Worm (Caenorhabditis elegans): Measurements from ENCODE around the gene Y54G11A.1.

DNA sequence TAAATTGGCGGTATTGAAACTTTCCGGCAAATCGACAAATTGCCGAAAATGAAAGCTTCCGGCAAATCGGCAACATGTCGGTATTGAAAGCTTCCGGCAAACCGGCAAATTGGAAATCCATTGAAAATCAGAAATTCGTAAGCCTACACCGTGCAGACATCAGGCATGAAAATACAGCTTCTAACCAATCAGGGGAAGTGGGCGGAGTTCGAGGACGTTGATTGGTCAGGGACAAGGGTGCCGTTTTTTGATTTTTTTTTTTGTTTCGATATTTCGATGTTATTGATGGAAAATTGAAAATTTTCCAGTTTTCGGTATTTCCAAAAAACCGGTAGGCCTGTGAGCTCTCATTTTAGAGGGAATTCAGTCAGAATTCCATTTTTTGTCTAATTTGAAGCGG, 847 bp upstream of the Y54G11A.1 start:
- TF ChIP-seq elt-4 (tag; optimal IDR thresholded peaks at IDR 0.05) (no peak), pqm-1 (tag; optimal IDR thresholded peaks at IDR 0.05) (no peak), dve-1 (tag; optimal IDR thresholded peaks at IDR 0.05) (no peak), hlh-30 (tag; optimal IDR thresholded peaks at IDR 0.05; ENCODE audit: insufficient read depth) (no peak), tbx-2 (tag; optimal IDR thresholded peaks at IDR 0.05) (no peak), sox-4 (tag; optimal IDR thresholded peaks at IDR 0.05) (no peak), ceh-34 (tag; optimal IDR thresholded peaks at IDR 0.05) (no peak), ama-1 (optimal IDR thresholded peaks at IDR 0.05) (no peak), unc-42 (tag; optimal IDR thresholded peaks at IDR 0.05) (no peak), ceh-18 (tag; optimal IDR thresholded peaks at IDR 0.05) (no peak), ets-4 (tag; optimal IDR thresholded peaks at IDR 0.05) (no peak), pag-3 (tag; optimal IDR thresholded peaks at IDR 0.05; ENCODE audit: borderline replicate concordance) (no peak)
